Worm (Caenorhabditis elegans): ENCODE data around the gene act-4.

The act-4 gene

DNA sequence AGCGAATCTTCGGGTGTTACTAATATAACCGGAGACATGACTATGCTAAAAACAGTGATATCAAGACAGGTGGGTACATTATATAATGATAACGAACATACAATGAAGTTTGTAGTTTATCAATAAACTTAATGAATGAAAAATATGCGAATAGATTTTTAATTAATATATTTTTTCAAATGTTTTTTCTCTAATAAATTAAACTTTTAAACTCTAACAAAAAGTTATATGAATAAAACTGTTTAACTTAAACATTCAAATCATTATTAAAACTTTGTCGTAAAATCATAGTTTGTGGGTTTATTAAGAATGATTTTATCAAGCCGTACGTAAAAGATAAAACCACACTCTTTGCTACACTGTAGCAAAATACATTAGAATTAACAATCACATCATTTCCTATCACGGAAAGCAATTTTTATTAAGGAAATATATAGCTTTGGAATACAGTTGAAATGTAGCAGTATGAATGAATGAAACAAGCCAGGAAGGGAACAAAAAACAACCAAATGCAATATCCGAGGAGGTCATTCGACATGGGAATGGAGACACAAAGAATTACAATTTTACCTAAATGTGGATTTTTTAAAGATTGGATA, 39.4 kb upstream of the act-4 start, which contains the start of gene K05B2.4 (continued):
- no peak for TF ChIP-seq egl-43 (GFP tag; IDR thresholded peaks at IDR 0.05)
- no peak for TF ChIP-seq snpc-4 (tag; optimal IDR thresholded peaks at IDR 0.05)

DNA sequence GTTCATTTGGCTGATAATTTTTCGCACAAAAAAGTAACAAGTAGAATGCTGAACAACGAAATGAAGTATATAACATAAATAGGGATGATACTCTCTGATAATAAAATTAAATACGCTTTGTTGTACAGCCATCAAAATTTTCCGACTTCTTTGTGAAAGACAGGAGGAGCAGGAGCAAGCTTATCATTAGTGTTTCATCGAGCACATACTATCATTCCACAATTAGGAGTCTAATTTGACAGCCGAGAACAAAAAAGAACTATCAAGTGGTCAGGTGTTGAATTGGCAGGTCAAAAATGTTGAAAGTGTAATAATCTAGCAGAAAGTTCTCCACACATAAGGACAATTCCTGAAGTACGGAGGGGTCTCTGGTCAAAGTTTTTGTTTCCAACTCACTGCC, 32.3 kb upstream of the act-4 start:
- peak; percentile 76 for TF ChIP-seq pqm-1 (tag; optimal IDR thresholded peaks at IDR 0.05)
- TF ChIP-seq hlh-11 (tag; optimal IDR thresholded peaks at IDR 0.05) = peak; percentile 57
- peak; percentile 42 for TF ChIP-seq dve-1 (tag; optimal IDR thresholded peaks at IDR 0.05; ENCODE audit: insufficient read depth)
- TF ChIP-seq saeg-2 (GFP tag; IDR thresholded peaks at IDR 0.05) = no peak
- no peak for TF ChIP-seq Y48G9A.11 (GFP tag; IDR thresholded peaks at IDR 0.05)
- peak; percentile 10 for TF ChIP-seq nhr-28 (tag; optimal IDR thresholded peaks at IDR 0.05)
- peak; percentile 61 for TF ChIP-seq dmd-6 (GFP tag; IDR thresholded peaks at IDR 0.05)
- no peak for TF ChIP-seq jun-1 (tag; optimal IDR thresholded peaks at IDR 0.05)
- TF ChIP-seq zip-2 (tag; optimal IDR thresholded peaks at IDR 0.05) = no peak
- TF ChIP-seq nhr-48 (tag; optimal IDR thresholded peaks at IDR 0.05) = no peak
- TF ChIP-seq hif-1 (tag; optimal IDR thresholded peaks at IDR 0.05) = no peak
- no peak for TF ChIP-seq ceh-82 (tag; optimal IDR thresholded peaks at IDR 0.05)
- no peak for TF ChIP-seq daf-16 (GFP tag; optimal IDR thresholded peaks at IDR 0.05)
- peak; percentile 63 for TF ChIP-seq daf-16 (tag; optimal IDR thresholded peaks at IDR 0.05)
- TF ChIP-seq zip-11 (GFP tag; IDR thresholded peaks at IDR 0.05) = no peak

ce11 chrX:4929657-4930056, 30.8 kb upstream of the act-4 start, which contains the start of gene mct-4:
mct-4 (minus strand) TSS chrX:4929757.
- TF ChIP-seq ceh-32 (tag; optimal IDR thresholded peaks at IDR 0.05; ENCODE audit: poor library complexity) (no peak), snpc-4 (tag; optimal IDR thresholded peaks at IDR 0.05) (no peak), set-16 (GFP tag; IDR thresholded peaks at IDR 0.05) (no peak), lin-13 (GFP tag; optimal IDR thresholded peaks at IDR 0.05) (no peak), nhr-111 (GFP tag; optimal IDR thresholded peaks at IDR 0.05) (no peak), tra-1 (GFP tag; IDR thresholded peaks at IDR 0.05) (no peak), zfp-3 (GFP tag; conservative IDR thresholded peaks at IDR 0.05) (no peak), madf-5 (GFP tag; IDR thresholded peaks at IDR 0.05) (no peak), nhr-42 (GFP tag; IDR thresholded peaks at IDR 0.05) (no peak), mxl-2 (GFP tag; conservative IDR thresholded peaks at IDR 0.05) (no peak), vab-7 (GFP tag; IDR thresholded peaks at IDR 0.05) (no peak), Y5F2A.4 (GFP tag; optimal IDR thresholded peaks at IDR 0.05) (no peak)

- TF ChIP-seq ZK337.2 (GFP tag; IDR thresholded peaks at IDR 0.05) = no peak
- no peak for TF ChIP-seq attf-4 (tag; optimal IDR thresholded peaks at IDR 0.05)
- no peak for TF ChIP-seq nhr-25 (tag; optimal IDR thresholded peaks at IDR 0.05; ENCODE audit: borderline replicate concordance, insufficient read depth)
- TF ChIP-seq zip-2 (tag; optimal IDR thresholded peaks at IDR 0.05) = no peak
Measured at ce11 chrX:4932023-4932422, 28.4 kb upstream of the act-4 start.

DNA sequence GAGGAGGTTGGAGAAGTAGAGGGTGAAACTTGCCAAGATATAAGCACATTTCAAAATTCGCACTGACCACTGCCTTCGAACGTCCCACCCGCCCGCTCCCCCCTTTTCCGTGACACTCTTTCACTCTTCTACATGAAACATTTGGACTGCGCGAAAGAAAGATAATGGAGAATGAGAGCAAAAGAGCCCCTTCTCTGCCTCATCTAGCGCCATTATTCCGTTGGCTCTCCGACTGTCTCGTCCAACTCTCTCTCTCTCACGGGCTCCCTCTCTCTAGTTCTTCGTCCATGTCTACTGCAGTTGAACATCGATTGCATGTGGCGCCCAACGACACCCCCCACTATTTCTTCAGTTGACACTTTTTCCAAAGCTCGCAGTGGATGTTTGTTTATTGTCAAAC, 27.5 kb upstream of the act-4 start:
- TF ChIP-seq ceh-28 (tag; optimal IDR thresholded peaks at IDR 0.05) = no peak
- TF ChIP-seq lin-29 (GFP tag; IDR thresholded peaks at IDR 0.05) = no peak
- no peak for TF ChIP-seq pha-4 (GFP tag; IDR thresholded peaks at IDR 0.05)
- no peak for TF ChIP-seq pha-4 (tag; optimal IDR thresholded peaks at IDR 0.05)
- no peak for TF ChIP-seq pqm-1 (tag; optimal IDR thresholded peaks at IDR 0.05)
- TF ChIP-seq ztf-11 (tag; optimal IDR thresholded peaks at IDR 0.05) = no peak
- TF ChIP-seq hmg-1.1 (GFP tag; IDR thresholded peaks at IDR 0.05) = 0 out of 2 replicates have a peak, but pooled peaks have one; percentile 44
- TF ChIP-seq zfp-3 (GFP tag; conservative IDR thresholded peaks at IDR 0.05) = no peak
- no peak; the same call in 1 of the 2 replicates for TF ChIP-seq set-16 (GFP tag; IDR thresholded peaks at IDR 0.05)
- no peak for TF ChIP-seq zip-2 (tag; optimal IDR thresholded peaks at IDR 0.05)
- TF ChIP-seq mxl-2 (GFP tag; conservative IDR thresholded peaks at IDR 0.05) = no peak
- no peak for TF ChIP-seq unc-62 (GFP tag; optimal IDR thresholded peaks at IDR 0.05 in 1 of 2)
- TF ChIP-seq unc-62 (tag; optimal IDR thresholded peaks at IDR 0.05) = no peak
- TF ChIP-seq lin-13 (GFP tag; optimal IDR thresholded peaks at IDR 0.05) = no peak
- no peak for TF ChIP-seq dve-1 (tag; optimal IDR thresholded peaks at IDR 0.05; ENCODE audit: insufficient read depth)
- no peak for TF ChIP-seq hlh-30 (tag; optimal IDR thresholded peaks at IDR 0.05; ENCODE audit: insufficient read depth)
- no peak for TF ChIP-seq egl-43 (GFP tag; IDR thresholded peaks at IDR 0.05)
- TF ChIP-seq skn-1 (tag; optimal IDR thresholded peaks at IDR 0.05) = no peak
- peak; percentile 8 for TF ChIP-seq mep-1 (tag; optimal IDR thresholded peaks at IDR 0.05)
- TF ChIP-seq ctbp-1 (GFP tag; IDR thresholded peaks at IDR 0.05) = 0 out of 2 replicates have a peak, but pooled peaks have one; percentile 46
- TF ChIP-seq nhr-28 (tag; optimal IDR thresholded peaks at IDR 0.05) = no peak
